Worm (Caenorhabditis elegans): ENCODE measurements around the gene nhr-168.

The nhr-168 gene

ce11 chrV:13286525-13286924 lies 47.1 kb downstream of the nhr-168 start:
- no peak for TF ChIP-seq tra-4 (tag; optimal IDR thresholded peaks at IDR 0.05)
- TF ChIP-seq B0310.2 (tag; optimal IDR thresholded peaks at IDR 0.05), result no peak
- no peak for TF ChIP-seq hmg-4 (GFP tag; optimal IDR thresholded peaks at IDR 0.05)
- no peak for TF ChIP-seq ceh-13 (GFP tag; optimal IDR thresholded peaks at IDR 0.05)
- no peak for TF ChIP-seq sea-1 (GFP tag; conservative IDR thresholded peaks at IDR 0.05)
- no peak for TF ChIP-seq scrt-1 (GFP tag; IDR thresholded peaks at IDR 0.05)
- TF ChIP-seq pes-1 (GFP tag; IDR thresholded peaks at IDR 0.05), result no peak
- TF ChIP-seq hmbx-1 (tag; optimal IDR thresholded peaks at IDR 0.05), result no peak
- no peak for TF ChIP-seq F13C5.2 (tag; optimal IDR thresholded peaks at IDR 0.05)
- TF ChIP-seq ets-7 (tag; optimal IDR thresholded peaks at IDR 0.05), result no peak
- no peak for TF ChIP-seq tbx-37 (GFP tag; conservative IDR thresholded peaks at IDR 0.05)
- no peak for TF ChIP-seq aly-1 (tag; optimal IDR thresholded peaks at IDR 0.05)
- no peak for TF ChIP-seq ceh-36 (tag; optimal IDR thresholded peaks at IDR 0.05)
- no peak for TF ChIP-seq hnd-1 (tag; optimal IDR thresholded peaks at IDR 0.05)
- TF ChIP-seq tbx-11 (GFP tag; IDR thresholded peaks at IDR 0.05), result no peak
- no peak for TF ChIP-seq ama-1 (optimal IDR thresholded peaks at IDR 0.05)
- no peak for TF ChIP-seq flt-1 (GFP tag; IDR thresholded peaks at IDR 0.05)

ce11 chrV:13285284-13285683 lies 48.4 kb downstream of the nhr-168 start:
- no peak for TF ChIP-seq flt-1 (GFP tag; IDR thresholded peaks at IDR 0.05)
- TF ChIP-seq hmbx-1 (tag; optimal IDR thresholded peaks at IDR 0.05), result no peak
- no peak for TF ChIP-seq hmg-4 (GFP tag; optimal IDR thresholded peaks at IDR 0.05)
- no peak for TF ChIP-seq ets-7 (tag; optimal IDR thresholded peaks at IDR 0.05)
- TF ChIP-seq aly-1 (tag; optimal IDR thresholded peaks at IDR 0.05), result no peak
- TF ChIP-seq hnd-1 (tag; optimal IDR thresholded peaks at IDR 0.05), result no peak
- TF ChIP-seq B0310.2 (tag; optimal IDR thresholded peaks at IDR 0.05), result no peak
- no peak for TF ChIP-seq ceh-13 (GFP tag; optimal IDR thresholded peaks at IDR 0.05)
- no peak for TF ChIP-seq ceh-36 (tag; optimal IDR thresholded peaks at IDR 0.05)
- TF ChIP-seq ama-1 (optimal IDR thresholded peaks at IDR 0.05), result no peak
- no peak for TF ChIP-seq tra-4 (tag; optimal IDR thresholded peaks at IDR 0.05)
- no peak for TF ChIP-seq tbx-11 (GFP tag; IDR thresholded peaks at IDR 0.05)
- TF ChIP-seq sea-1 (GFP tag; conservative IDR thresholded peaks at IDR 0.05), result no peak
- no peak for TF ChIP-seq tbx-37 (GFP tag; conservative IDR thresholded peaks at IDR 0.05)
- no peak for TF ChIP-seq F13C5.2 (tag; optimal IDR thresholded peaks at IDR 0.05)
- no peak for TF ChIP-seq scrt-1 (GFP tag; IDR thresholded peaks at IDR 0.05)
- no peak for TF ChIP-seq pes-1 (GFP tag; IDR thresholded peaks at IDR 0.05)

DNA sequence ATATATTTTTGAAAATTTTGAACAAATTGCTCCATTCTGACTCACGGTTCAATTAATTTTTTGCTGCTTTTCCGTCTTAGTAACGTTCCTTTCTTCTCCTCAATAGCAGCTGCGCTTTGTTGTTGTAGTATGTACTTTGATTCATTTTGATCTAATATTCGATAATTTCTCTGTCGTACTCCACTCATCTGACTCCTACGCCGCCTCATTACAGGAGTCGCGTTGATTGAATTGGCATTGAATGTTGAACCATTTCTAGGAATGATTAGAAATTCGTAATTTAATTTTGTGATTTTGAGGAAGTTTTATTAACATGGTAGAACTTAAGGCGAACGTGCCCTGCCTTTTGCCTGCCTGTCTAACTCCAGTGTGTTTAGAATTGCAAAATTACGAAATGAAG lies 50.7 kb downstream of the nhr-168 start:
- TF ChIP-seq ets-7 (tag; optimal IDR thresholded peaks at IDR 0.05) (no peak), hmbx-1 (tag; optimal IDR thresholded peaks at IDR 0.05) (no peak), tra-4 (tag; optimal IDR thresholded peaks at IDR 0.05) (no peak), B0310.2 (tag; optimal IDR thresholded peaks at IDR 0.05) (no peak), aly-1 (tag; optimal IDR thresholded peaks at IDR 0.05) (no peak), F13C5.2 (tag; optimal IDR thresholded peaks at IDR 0.05) (no peak), tbx-11 (GFP tag; IDR thresholded peaks at IDR 0.05) (no peak), sea-1 (GFP tag; conservative IDR thresholded peaks at IDR 0.05) (no peak), ama-1 (optimal IDR thresholded peaks at IDR 0.05) (no peak), hmg-4 (GFP tag; optimal IDR thresholded peaks at IDR 0.05) (no peak), tbx-37 (GFP tag; conservative IDR thresholded peaks at IDR 0.05) (no peak), hnd-1 (tag; optimal IDR thresholded peaks at IDR 0.05) (no peak), ceh-13 (GFP tag; optimal IDR thresholded peaks at IDR 0.05) (no peak), flt-1 (GFP tag; IDR thresholded peaks at IDR 0.05) (no peak), pes-1 (GFP tag; IDR thresholded peaks at IDR 0.05) (no peak), ceh-36 (tag; optimal IDR thresholded peaks at IDR 0.05) (no peak)

Measured in whole organism, early embryonic.